Worm (Caenorhabditis elegans): ENCODE measurements around the gene gpa-7.
A peak's percentile ranks its signal among the peaks of the same experiment; 100 is the strongest.

The gpa-7 gene

ce11 chrIV:10373772-10374288 is 30.0 kb upstream of the gpa-7 start, which contains the start of gene mpz-5 (continued):
- TF ChIP-seq nhr-43 (tag; optimal IDR thresholded peaks at IDR 0.05; ENCODE audit: poor library complexity, severe bottlenecking) (no peak), nhr-23 (tag; optimal IDR thresholded peaks at IDR 0.05) (peak; percentile 77)

- TF ChIP-seq lsy-12 (tag; optimal IDR thresholded peaks at IDR 0.05), result no peak
- no peak for TF ChIP-seq nhr-76 (tag; optimal IDR thresholded peaks at IDR 0.05)
- TF ChIP-seq nhr-25 (tag; optimal IDR thresholded peaks at IDR 0.05), result no peak
- no peak for TF ChIP-seq elt-3 (tag; optimal IDR thresholded peaks at IDR 0.05)
- TF ChIP-seq pqm-1 (tag; optimal IDR thresholded peaks at IDR 0.05), result no peak
Measured at ce11 chrIV:10374601-10375000, 29.2 kb upstream of the gpa-7 start, which contains the start of gene mask-1. mask-1 (plus strand) TSS chrIV:10374901.

- no peak for TF ChIP-seq nhr-76 (tag; optimal IDR thresholded peaks at IDR 0.05)
- TF ChIP-seq nhr-25 (tag; optimal IDR thresholded peaks at IDR 0.05), result peak; percentile 13
- no peak for TF ChIP-seq tbx-2 (tag; optimal IDR thresholded peaks at IDR 0.05)
- peak; percentile 54 for TF ChIP-seq snpc-4 (tag; optimal IDR thresholded peaks at IDR 0.05)
- TF ChIP-seq nhr-23 (tag; optimal IDR thresholded peaks at IDR 0.05), result peak; percentile 60
- TF ChIP-seq egl-5 (tag; optimal IDR thresholded peaks at IDR 0.05), result peak; percentile 82
- no peak for TF ChIP-seq nhr-11 (tag; optimal IDR thresholded peaks at IDR 0.05)
- no peak for TF ChIP-seq nhr-12 (tag; optimal IDR thresholded peaks at IDR 0.05)
- TF ChIP-seq R02D3.7 (tag; optimal IDR thresholded peaks at IDR 0.05), result no peak
- TF ChIP-seq nhr-77 (tag; optimal IDR thresholded peaks at IDR 0.05), result no peak
- TF ChIP-seq egl-27 (tag; optimal IDR thresholded peaks at IDR 0.05), result no peak
- no peak for TF ChIP-seq aly-2 (tag; optimal IDR thresholded peaks at IDR 0.05)
- TF ChIP-seq ztf-4 (tag; optimal IDR thresholded peaks at IDR 0.05), result peak; percentile 39
- no peak for TF ChIP-seq nhr-237 (tag; optimal IDR thresholded peaks at IDR 0.05)
- no peak for TF ChIP-seq sea-2 (GFP tag; optimal IDR thresholded peaks at IDR 0.05)
- TF ChIP-seq nhr-43 (tag; optimal IDR thresholded peaks at IDR 0.05; ENCODE audit: poor library complexity, severe bottlenecking), result peak; percentile 81
- TF ChIP-seq elt-3 (tag; optimal IDR thresholded peaks at IDR 0.05), result no peak
- no peak for TF ChIP-seq ceh-82 (tag; optimal IDR thresholded peaks at IDR 0.05)
- peak; percentile 47 for TF ChIP-seq hmg-11 (tag; optimal IDR thresholded peaks at IDR 0.05)
- TF ChIP-seq mml-1 (tag; optimal IDR thresholded peaks at IDR 0.05), result peak; percentile 49
- no peak for TF ChIP-seq fos-1 (tag; optimal IDR thresholded peaks at IDR 0.05)
- TF ChIP-seq pha-4 (tag; optimal IDR thresholded peaks at IDR 0.05), result peak; percentile 52
- TF ChIP-seq elt-2 (tag; optimal IDR thresholded peaks at IDR 0.05), result peak; percentile 33
- peak; percentile 90 for TF ChIP-seq ama-1 (optimal IDR thresholded peaks at IDR 0.05)
- TF ChIP-seq zag-1 (tag; optimal IDR thresholded peaks at IDR 0.05), result no peak
- peak; percentile 7 for TF ChIP-seq lin-15B (tag; optimal IDR thresholded peaks at IDR 0.05)
- TF ChIP-seq ceh-28 (tag; optimal IDR thresholded peaks at IDR 0.05), result no peak
- TF ChIP-seq nhr-28 (tag; optimal IDR thresholded peaks at IDR 0.05), result no peak
- TF ChIP-seq elt-1 (tag; optimal IDR thresholded peaks at IDR 0.05), result no peak
- no peak for TF ChIP-seq ztf-11 (tag; optimal IDR thresholded peaks at IDR 0.05)
- TF ChIP-seq lin-39 (tag; optimal IDR thresholded peaks at IDR 0.05), result peak; percentile 58
- no peak for TF ChIP-seq unc-39 (tag; optimal IDR thresholded peaks at IDR 0.05)
- TF ChIP-seq skn-1 (tag; optimal IDR thresholded peaks at IDR 0.05), result no peak
- peak; percentile 35 for TF ChIP-seq mdl-1 (tag; optimal IDR thresholded peaks at IDR 0.05)
- no peak for TF ChIP-seq fkh-10 (GFP tag; optimal IDR thresholded peaks at IDR 0.05)
- peak; percentile 54 for TF ChIP-seq nfya-1 (tag; optimal IDR thresholded peaks at IDR 0.05; ENCODE audit: insufficient read depth)
- TF ChIP-seq lsy-12 (tag; optimal IDR thresholded peaks at IDR 0.05), result peak; percentile 45
- no peak for TF ChIP-seq unc-62 (GFP tag; optimal IDR thresholded peaks at IDR 0.05)
Measured at ce11 chrIV:10380626-10381025, 23.2 kb upstream of the gpa-7 start.

ce11 chrIV:10381035-10381434 is 22.8 kb upstream of the gpa-7 start:
- no peak for TF ChIP-seq unc-62 (GFP tag; optimal IDR thresholded peaks at IDR 0.05)
- no peak for TF ChIP-seq pqm-1 (tag; optimal IDR thresholded peaks at IDR 0.05)
- TF ChIP-seq egl-5 (tag; optimal IDR thresholded peaks at IDR 0.05), result no peak

Measured in whole organism, L3 larva.